Fruit fly (Drosophila melanogaster) whole organism, prepupa: Measurements from ENCODE around the gene Sdhaf3.

ENCODE experiments used
- CG34406 ChIP-seq: fragments of 200-800 bp; sonication (Bioruptor generic); optimal IDR thresholded peaks from 3 replicates; lab custom pipeline; 2016; ENCODE audit warnings: missing biosample characterization, missing genetic modification characterization
- net ChIP-seq: fragments of 200-800 bp; sonication (Bioruptor generic); optimal IDR thresholded peaks from 3 replicates; lab custom pipeline; 2016; ENCODE audit warnings: missing biosample characterization, missing genetic modification characterization

- TF ChIP-seq net (GFP tag; lab: Kevin White, UChicago): no peak
- no peak for TF ChIP-seq CG34406 (GFP tag; lab: Kevin White, UChicago)
Observed at dm6 chr3R:16502595-16503305, 20.5 kb upstream of the Sdhaf3 start, which contains the start of gene CG42342.
